Worm (Caenorhabditis elegans) whole organism, L3 larva: Measurements from ENCODE around the gene F36A4.1.
A peak's percentile ranks its signal among the peaks of the same experiment; 100 is the strongest.

Experiments used
- R02D3.7 ChIP-seq: fragments of 150-350 bp; optimal IDR thresholded peaks from 2 replicates; lab custom pipeline; 2014; ENCODE audit warnings: missing biosample characterization, missing genetic modification characterization
- aly-2 ChIP-seq: fragments of 150-350 bp; optimal IDR thresholded peaks from 2 replicates; lab custom pipeline; 2014; ENCODE audit warnings: missing biosample characterization, missing genetic modification characterization
- ceh-28 ChIP-seq: fragments of 150-350 bp; optimal IDR thresholded peaks from 2 replicates; lab custom pipeline; 2014; ENCODE audit warnings: missing biosample characterization, missing genetic modification reagents, missing genetic modification characterization
- ceh-82 ChIP-seq: fragments of 150-350 bp; optimal IDR thresholded peaks from 2 replicates; lab custom pipeline; 2014; ENCODE audit warnings: missing biosample characterization, missing genetic modification characterization
- ceh-9 ChIP-seq: sonication (generic microtip); optimal IDR thresholded peaks from 2 replicates; lab custom pipeline; 2018; ENCODE audit warnings: missing biosample characterization, missing genetic modification characterization
- egl-5 ChIP-seq: fragments of 150-350 bp; optimal IDR thresholded peaks from 2 replicates; lab custom pipeline; 2017; ENCODE audit warnings: missing biosample characterization, missing genetic modification reagents, missing genetic modification characterization, inconsistent platforms
- elt-1 ChIP-seq: fragments of 150-350 bp; optimal IDR thresholded peaks from 2 replicates; lab custom pipeline; 2014; ENCODE audit warnings: missing biosample characterization, missing genetic modification characterization
- elt-2 ChIP-seq: sonication (generic microtip); optimal IDR thresholded peaks from 2 replicates; lab custom pipeline; 2016; ENCODE audit warnings: missing genetic modification reagents, mild to moderate bottlenecking, missing genetic modification characterization, missing compliant biosample characterization
- fkh-10 ChIP-seq: sonication (generic microtip); optimal IDR thresholded peaks from 2 replicates; lab custom pipeline; 2017; ENCODE audit warnings: missing biosample characterization, missing genetic modification reagents, missing genetic modification characterization
- fkh-2 ChIP-seq: fragments of 150-350 bp; optimal IDR thresholded peaks from 2 replicates; lab custom pipeline; 2014; ENCODE audit warnings: missing biosample characterization, missing genetic modification reagents, missing genetic modification characterization
- fos-1 ChIP-seq: fragments of 150-350 bp; optimal IDR thresholded peaks from 2 replicates; lab custom pipeline; 2014; ENCODE audit warnings: missing biosample characterization, missing genetic modification characterization
- hmg-11 ChIP-seq: sonication (generic microtip); optimal IDR thresholded peaks from 2 replicates; lab custom pipeline; 2016; ENCODE audit warnings: missing genetic modification characterization, missing compliant biosample characterization
- lin-15B ChIP-seq: fragments of 150-350 bp; optimal IDR thresholded peaks from 2 replicates; lab custom pipeline; 2014; ENCODE audit warnings: missing biosample characterization, missing genetic modification characterization
- lin-39 ChIP-seq: fragments of 150-350 bp; optimal IDR thresholded peaks from 2 replicates; lab custom pipeline; 2018; ENCODE audit warnings: missing biosample characterization, missing genetic modification reagents, missing genetic modification characterization
- mdl-1 ChIP-seq: fragments of 150-350 bp; optimal IDR thresholded peaks from 2 replicates; lab custom pipeline; 2014; ENCODE audit warnings: missing biosample characterization, missing genetic modification characterization
- mml-1 ChIP-seq: fragments of 150-350 bp; sonication (generic microtip); optimal IDR thresholded peaks from 3 replicates; lab custom pipeline; 2014; ENCODE audit warnings: missing biosample characterization, missing genetic modification characterization
- nfya-1 ChIP-seq: sonication (generic microtip); optimal IDR thresholded peaks from 2 replicates; lab custom pipeline; 2017; ENCODE audit warnings: missing genetic modification characterization, mild to moderate bottlenecking, missing compliant biosample characterization, antibody characterized with exemption, moderate library complexity; ENCODE audit not compliant: insufficient read depth
- nhr-11 ChIP-seq: fragments of 150-350 bp; optimal IDR thresholded peaks from 2 replicates; lab custom pipeline; 2014; ENCODE audit warnings: missing biosample characterization, missing genetic modification characterization
- nhr-12 ChIP-seq: fragments of 150-350 bp; optimal IDR thresholded peaks from 2 replicates; lab custom pipeline; 2014; ENCODE audit warnings: missing biosample characterization, missing genetic modification characterization
- nhr-23 ChIP-seq: fragments of 150-350 bp; optimal IDR thresholded peaks from 2 replicates; lab custom pipeline; 2014; ENCODE audit warnings: missing biosample characterization, missing genetic modification reagents, missing genetic modification characterization
- nhr-25 ChIP-seq: sonication (generic microtip); optimal IDR thresholded peaks from 2 replicates; lab custom pipeline; 2017; ENCODE audit warnings: missing biosample characterization, missing genetic modification characterization
- nhr-28 ChIP-seq: fragments of 150-350 bp; optimal IDR thresholded peaks from 2 replicates; lab custom pipeline; 2014; ENCODE audit warnings: missing biosample characterization, missing genetic modification characterization
- nhr-43 ChIP-seq: sonication (generic microtip); optimal IDR thresholded peaks from 2 replicates; lab custom pipeline; 2016; ENCODE audit warnings: mild to moderate bottlenecking, missing genetic modification characterization, missing compliant biosample characterization; ENCODE audit not compliant: poor library complexity, severe bottlenecking
- nhr-67 ChIP-seq: fragments of 150-350 bp; optimal IDR thresholded peaks from 2 replicates; lab custom pipeline; 2014; ENCODE audit warnings: missing biosample characterization, missing genetic modification characterization
- nhr-76 ChIP-seq: fragments of 150-350 bp; sonication (generic microtip); optimal IDR thresholded peaks from 5 replicates; lab custom pipeline; 2014; ENCODE audit warnings: missing biosample characterization, missing genetic modification characterization
- nhr-77 ChIP-seq: fragments of 150-350 bp; optimal IDR thresholded peaks from 2 replicates; lab custom pipeline; 2014; ENCODE audit warnings: missing biosample characterization, missing genetic modification characterization
- pha-4 ChIP-seq: fragments of 150-350 bp; optimal IDR thresholded peaks from 2 replicates; lab custom pipeline; 2014; ENCODE audit warnings: missing biosample characterization, missing genetic modification reagents, missing genetic modification characterization
- pqm-1 ChIP-seq: fragments of 150-350 bp; optimal IDR thresholded peaks from 2 replicates; lab custom pipeline; 2017; ENCODE audit warnings: missing biosample characterization, missing genetic modification characterization, inconsistent platforms
- sea-2 ChIP-seq: fragments of 150-350 bp; sonication (generic microtip); optimal IDR thresholded peaks from 4 replicates; lab custom pipeline; 2014; ENCODE audit warnings: missing biosample characterization, missing genetic modification reagents, missing genetic modification characterization
- snpc-4 ChIP-seq: fragments of 150-350 bp; optimal IDR thresholded peaks from 2 replicates; lab custom pipeline; 2014; ENCODE audit warnings: missing biosample characterization, missing genetic modification characterization
- tbx-2 ChIP-seq: sonication (generic microtip); optimal IDR thresholded peaks from 2 replicates; lab custom pipeline; 2016; ENCODE audit warnings: mild to moderate bottlenecking, missing genetic modification characterization, missing compliant biosample characterization
- unc-39 ChIP-seq: sonication (generic microtip); optimal IDR thresholded peaks from 4 replicates; lab custom pipeline; 2017; ENCODE audit warnings: missing biosample characterization, missing genetic modification characterization
- unc-62 ChIP-seq: fragments of 150-350 bp; sonication (generic microtip); optimal IDR thresholded peaks from 4 replicates; lab custom pipeline; 2014; ENCODE audit warnings: missing biosample characterization, missing genetic modification reagents, missing genetic modification characterization

The F36A4.1 gene

DNA sequence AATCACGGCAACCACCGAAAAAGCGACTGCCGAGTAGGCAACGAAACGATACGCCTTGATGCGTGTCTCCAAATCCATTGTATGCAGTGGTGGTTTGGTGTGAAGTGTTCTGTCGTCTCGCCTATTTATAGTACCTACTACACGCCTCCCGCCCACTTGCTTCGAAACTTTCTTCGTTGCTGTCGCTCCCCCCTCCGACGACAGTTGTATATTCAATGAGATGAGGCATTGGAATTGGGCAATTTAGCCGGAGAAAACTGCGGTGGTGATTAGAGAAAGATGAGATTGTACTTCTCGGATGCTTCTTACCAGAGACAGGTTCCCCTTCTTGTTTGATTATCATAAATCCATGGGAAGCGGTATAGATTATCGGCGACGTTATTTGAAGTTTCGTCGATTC is 27.8 kb upstream of the F36A4.1 start, which contains the start of gene col-34:
Gene col-34 (minus strand): TSS at position 101 of the 400 bp plus-strand sequence.
- TF ChIP-seq egl-5 (tag; lab: Kevin White, UChicago), result peak; percentile 15
- TF ChIP-seq nhr-76 (tag; lab: Kevin White, UChicago), result no peak
- TF ChIP-seq nhr-43 (tag; lab: Kevin White, UChicago), result no peak
- TF ChIP-seq, all 47 proteins: peak for 1

DNA sequence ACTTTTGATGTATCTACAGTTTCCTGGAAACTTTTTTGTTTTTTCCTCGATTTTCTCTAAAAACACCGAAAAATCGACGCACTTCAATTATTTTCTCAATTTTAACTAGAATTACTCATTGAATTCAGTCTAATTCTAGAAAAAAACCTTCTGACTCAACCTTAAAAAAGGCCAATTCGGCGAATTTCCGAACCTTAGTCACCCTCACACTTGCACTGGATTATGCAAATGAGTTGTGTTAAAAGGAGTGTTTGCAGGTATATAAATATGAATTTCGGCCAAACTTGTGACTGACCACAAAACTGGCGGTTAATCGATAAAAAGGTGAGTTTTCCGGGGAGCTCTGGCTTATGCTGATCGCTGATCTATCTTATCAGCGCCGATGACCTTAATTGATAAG is 25.8 kb upstream of the F36A4.1 start, which contains the start of gene ttr-20:
Gene ttr-20 (plus strand): TSS at position 301 of the 400 bp plus-strand sequence.
- no peak for TF ChIP-seq ceh-82 (tag; lab: Kevin White, UChicago)
- no peak for TF ChIP-seq fos-1 (tag; lab: Kevin White, UChicago)
- no peak for TF ChIP-seq unc-62 (GFP tag; lab: Kevin White, UChicago)
- TF ChIP-seq snpc-4 (tag; lab: Kevin White, UChicago), result no peak
- TF ChIP-seq hmg-11 (tag; lab: Kevin White, UChicago), result no peak
- no peak for TF ChIP-seq tbx-2
- no peak for TF ChIP-seq nfya-1
- TF ChIP-seq aly-2, result no peak
- TF ChIP-seq nhr-25 (tag; lab: Kevin White, UChicago), result no peak
- no peak for TF ChIP-seq elt-2
- TF ChIP-seq nhr-28 (tag; lab: Kevin White, UChicago), result no peak
- no peak for TF ChIP-seq ceh-9
- TF ChIP-seq fkh-10 (GFP tag; lab: Kevin White, UChicago), result no peak
- no peak for TF ChIP-seq mml-1
- no peak for TF ChIP-seq egl-5 (tag; lab: Kevin White, UChicago)
- TF ChIP-seq nhr-43 (tag; lab: Kevin White, UChicago), result no peak
- TF ChIP-seq ceh-28 (tag; lab: Kevin White, UChicago), result no peak
- no peak for TF ChIP-seq sea-2
- TF ChIP-seq nhr-23 (tag; lab: Kevin White, UChicago), result no peak
- no peak for TF ChIP-seq unc-39 (tag; lab: Kevin White, UChicago)

- TF ChIP-seq elt-2, result peak; percentile 33
- peak; percentile 55 for TF ChIP-seq lin-15B (tag; lab: Kevin White, UChicago)
- TF ChIP-seq egl-5 (tag; lab: Kevin White, UChicago), result peak; percentile 70
- TF ChIP-seq nhr-11 (tag; lab: Kevin White, UChicago), result no peak
- peak; percentile 58 for TF ChIP-seq nhr-23 (tag; lab: Kevin White, UChicago)
- peak; percentile 62 for TF ChIP-seq nhr-25 (tag; lab: Kevin White, UChicago)
- peak; percentile 31 for TF ChIP-seq lin-39
- peak; percentile 36 for TF ChIP-seq hmg-11 (tag; lab: Kevin White, UChicago)
- peak; percentile 71 for TF ChIP-seq pha-4 (tag; lab: Kevin White, UChicago)
- no peak for TF ChIP-seq nhr-12 (tag; lab: Kevin White, UChicago)
Measured at ce11 chrIV:4247334-4247733, 24.9 kb upstream of the F36A4.1 start.

DNA sequence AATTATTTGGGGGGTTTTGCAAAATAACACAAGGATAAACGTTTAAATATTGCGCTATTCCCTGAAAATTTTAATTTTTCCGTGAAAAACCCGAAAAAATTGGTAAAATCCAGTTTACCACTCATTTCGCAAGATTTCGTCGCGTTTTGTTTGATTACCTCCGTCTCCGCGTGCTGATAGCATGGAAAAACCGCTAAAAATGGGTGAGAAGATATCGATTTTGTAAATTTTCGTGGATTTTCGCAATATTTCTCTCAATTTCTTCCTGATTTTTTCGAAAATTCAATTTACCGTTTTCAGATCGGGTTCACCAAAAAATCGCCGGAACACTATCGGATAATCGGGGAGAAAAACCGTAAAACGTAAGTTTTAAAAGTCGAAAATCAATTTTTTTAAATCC is 24.5 kb upstream of the F36A4.1 start, which contains the start of gene ama-1:
Gene ama-1 (plus strand): TSS at position 301 of the 400 bp plus-strand sequence.
- no peak for TF ChIP-seq hmg-11 (tag; lab: Kevin White, UChicago)
- TF ChIP-seq fkh-2, result no peak
- TF ChIP-seq nhr-28 (tag; lab: Kevin White, UChicago), result no peak
- TF ChIP-seq sea-2, result no peak
- TF ChIP-seq elt-1 (tag; lab: Kevin White, UChicago), result no peak

- TF ChIP-seq nhr-28 (tag; lab: Kevin White, UChicago) (no peak), mdl-1 (tag; lab: Kevin White, UChicago) (no peak), nhr-67 (no peak), pqm-1 (tag; lab: Kevin White, UChicago) (no peak), ceh-82 (tag; lab: Kevin White, UChicago) (no peak), nhr-77 (tag; lab: Kevin White, UChicago) (no peak), fkh-10 (GFP tag; lab: Kevin White, UChicago) (no peak), nhr-23 (tag; lab: Kevin White, UChicago) (no peak), elt-2 (no peak), fkh-2 (no peak), R02D3.7 (tag; lab: Kevin White, UChicago) (no peak)
Measured at ce11 chrIV:4254989-4255582, 17.2 kb upstream of the F36A4.1 start.
